Fruit fly (Drosophila melanogaster) whole organism, embryonic: ENCODE data around the gene CG5498.
A peak's percentile ranks its signal among the peaks of the same experiment; 100 is the strongest.

Experiments
- CG13287 ChIP-seq: fragments of 200-800 bp; sonication (Bioruptor generic); IDR thresholded peaks from 2 replicates; pipeline ENCODE4 v1.3.6; 2022; ENCODE audit warnings: missing biosample characterization, missing genetic modification characterization; ENCODE audit not compliant: partially characterized antibody
- CG14050 ChIP-seq: fragments of 200-800 bp; sonication (Bioruptor generic); IDR thresholded peaks from 3 replicates; pipeline ENCODE4 v1.3.6; 2022; ENCODE audit warnings: missing biosample characterization, missing genetic modification characterization
- CG15479 ChIP-seq: fragments of 200-800 bp; sonication (Bioruptor generic); optimal IDR thresholded peaks from 3 replicates; lab custom pipeline; 2019; ENCODE audit warnings: missing biosample characterization, mild to moderate bottlenecking, missing genetic modification characterization, moderate library complexity
- CG16863 ChIP-seq: fragments of 200-800 bp; sonication (Bioruptor generic); optimal IDR thresholded peaks from 3 replicates; lab custom pipeline; 2016; ENCODE audit warnings: missing biosample characterization, missing genetic modification characterization
- CG17568 ChIP-seq: fragments of 200-800 bp; sonication (Bioruptor generic); optimal IDR thresholded peaks from 2 replicates; lab custom pipeline; 2018; ENCODE audit warnings: missing biosample characterization, mild to moderate bottlenecking, missing genetic modification characterization, moderate library complexity
- CG1832 ChIP-seq: fragments of 200-800 bp; sonication (Bioruptor generic); optimal IDR thresholded peaks from 2 replicates; lab custom pipeline; 2017; ENCODE audit warnings: missing biosample characterization, mild to moderate bottlenecking, missing genetic modification characterization, inconsistent platforms
- CG3065 ChIP-seq: fragments of 200-800 bp; sonication (Bioruptor generic); optimal IDR thresholded peaks from 2 replicates; lab custom pipeline; 2016; ENCODE audit warnings: missing biosample characterization, missing genetic modification characterization
- CG32532 ChIP-seq: fragments of 200-800 bp; sonication (Bioruptor generic); IDR thresholded peaks from 2 replicates; pipeline ENCODE4 v1.3.6; 2022; ENCODE audit warnings: missing biosample characterization, missing genetic modification characterization
- CG3281 ChIP-seq: fragments of 200-800 bp; sonication (Bioruptor generic); optimal IDR thresholded peaks from 3 replicates; lab custom pipeline; 2017; ENCODE audit warnings: missing biosample characterization, mild to moderate bottlenecking, missing genetic modification characterization
- CG3847 ChIP-seq: fragments of 200-800 bp; sonication (Bioruptor generic); IDR thresholded peaks from 2 replicates; pipeline ENCODE4 v1.3.6; 2022; ENCODE audit warnings: missing biosample characterization, missing genetic modification characterization
- CG5245 ChIP-seq: fragments of 200-800 bp; sonication (Bioruptor generic); optimal IDR thresholded peaks from 3 replicates; lab custom pipeline; 2016; ENCODE audit warnings: missing biosample characterization, missing genetic modification characterization
- CG7839 ChIP-seq: fragments of 200-800 bp; sonication (Bioruptor generic); optimal IDR thresholded peaks from 3 replicates; lab custom pipeline; 2018; ENCODE audit warnings: missing biosample characterization, mild to moderate bottlenecking, missing genetic modification characterization, moderate library complexity
- Hr78 ChIP-seq, 2 experiments: fragments of 200-800 bp in 1 of 2; fragments of >200 bp in 1 of 2; sonication (Bioruptor generic) in 1 of 2; optimal IDR thresholded peaks; 2 replicates each; lab custom pipeline; 2017 to 2019; ENCODE audit warnings: missing biosample characterization in 2 of 2, missing genetic modification characterization in 2 of 2, mild to moderate bottlenecking in 1 of 2, moderate library complexity in 1 of 2
- Lpt ChIP-seq: fragments of >200 bp; optimal IDR thresholded peaks from 2 replicates; lab custom pipeline; 2018; ENCODE audit warnings: missing biosample characterization, missing genetic modification characterization
- MTF-1 ChIP-seq: fragments of 200-800 bp; sonication (Bioruptor generic); optimal IDR thresholded peaks from 2 replicates; lab custom pipeline; 2018; ENCODE audit warnings: missing biosample characterization, mild to moderate bottlenecking, missing genetic modification characterization, borderline replicate concordance
- Mad ChIP-seq: fragments of 200-800 bp; sonication (Bioruptor generic); optimal IDR thresholded peaks from 2 replicates; lab custom pipeline; 2016; ENCODE audit warnings: missing biosample characterization, missing genetic modification characterization
- Med ChIP-seq: fragments of 200-800 bp; sonication (Bioruptor generic); peaks from one replicate; lab custom pipeline; 2016; ENCODE audit warnings: missing biosample characterization, missing genetic modification characterization, mild to moderate bottlenecking, inconsistent platforms, moderate library complexity
- Nf-YC ChIP-seq: fragments of 200-800 bp; optimal IDR thresholded peaks from 3 replicates; lab custom pipeline; 2019; ENCODE audit warnings: missing biosample characterization, mild to moderate bottlenecking, missing genetic modification characterization, moderate library complexity
- NfI ChIP-seq: fragments of 200-800 bp; sonication (Bioruptor generic); optimal IDR thresholded peaks from 3 replicates; lab custom pipeline; 2018; ENCODE audit warnings: missing biosample characterization, mild to moderate bottlenecking, missing genetic modification characterization, moderate library complexity
- Oaz ChIP-seq: fragments of 200-800 bp; sonication (Bioruptor generic); IDR thresholded peaks from 2 replicates; pipeline ENCODE4 v1.3.6; 2022; ENCODE audit warnings: missing biosample characterization, missing genetic modification characterization
- Sox100B ChIP-seq: fragments of 200-800 bp; sonication (Bioruptor generic); optimal IDR thresholded peaks from 3 replicates; lab custom pipeline; 2018; ENCODE audit warnings: missing biosample characterization, mild to moderate bottlenecking, missing genetic modification characterization
- Ssrp ChIP-seq: fragments of 200-800 bp; sonication (Bioruptor generic); optimal IDR thresholded peaks from 2 replicates; lab custom pipeline; 2018; ENCODE audit warnings: missing biosample characterization, mild to moderate bottlenecking, missing genetic modification characterization, moderate library complexity
- TFAM ChIP-seq: fragments of 200-800 bp; sonication (Bioruptor generic); optimal IDR thresholded peaks from 2 replicates; lab custom pipeline; 2017; ENCODE audit warnings: missing biosample characterization, missing genetic modification characterization, inconsistent platforms
- cas ChIP-seq: fragments of 200-800 bp; sonication (Bioruptor generic); IDR thresholded peaks from 2 replicates; pipeline ENCODE4 v1.3.6; 2022; ENCODE audit warnings: missing biosample characterization, missing genetic modification characterization
- caup ChIP-seq: fragments of 200-800 bp; sonication (Bioruptor generic); optimal IDR thresholded peaks from 3 replicates; lab custom pipeline; 2017; ENCODE audit warnings: missing biosample characterization, mild to moderate bottlenecking, missing genetic modification characterization, moderate library complexity; ENCODE audit not compliant: severe bottlenecking
- cg ChIP-seq: fragments of 200-800 bp; sonication (Bioruptor generic); optimal IDR thresholded peaks from 3 replicates; lab custom pipeline; 2019; ENCODE audit warnings: missing biosample characterization, mild to moderate bottlenecking, missing genetic modification characterization, moderate library complexity
- chinmo ChIP-seq: fragments of 200-800 bp; sonication (Bioruptor generic); IDR thresholded peaks from 4 replicates; pipeline ENCODE4 v1.3.6; 2022; ENCODE audit warnings: missing biosample characterization, missing genetic modification characterization; ENCODE audit not compliant: partially characterized antibody
- corto ChIP-seq: fragments of 200-800 bp; sonication (Bioruptor generic); optimal IDR thresholded peaks from 2 replicates; lab custom pipeline; 2016; ENCODE audit warnings: missing biosample characterization, mild to moderate bottlenecking, missing genetic modification characterization, moderate library complexity
- dimm ChIP-seq: fragments of 200-800 bp; sonication (Bioruptor generic); IDR thresholded peaks from 2 replicates; pipeline ENCODE4 v1.3.6; 2022; ENCODE audit warnings: missing biosample characterization, missing genetic modification characterization
- ewg ChIP-seq: fragments of 200-800 bp; sonication (Bioruptor generic); optimal IDR thresholded peaks from 3 replicates; lab custom pipeline; 2017; ENCODE audit warnings: mild to moderate bottlenecking, missing biosample characterization, missing genetic modification reagents, missing genetic modification characterization
- gce ChIP-seq: fragments of 200-800 bp; sonication (Bioruptor generic); IDR thresholded peaks from 3 replicates; pipeline ENCODE4 v1.3.6; 2022; ENCODE audit warnings: missing biosample characterization, missing genetic modification characterization
- gfzf ChIP-seq: fragments of 200-800 bp; sonication (Bioruptor generic); optimal IDR thresholded peaks from 2 replicates; lab custom pipeline; 2016; ENCODE audit warnings: missing biosample characterization, mild to moderate bottlenecking, missing genetic modification characterization, moderate library complexity
- ken ChIP-seq: fragments of 200-800 bp; sonication (Bioruptor generic); IDR thresholded peaks from 3 replicates; pipeline ENCODE4 v1.3.6; 2022; ENCODE audit warnings: missing biosample characterization, missing genetic modification characterization
- lab ChIP-seq: fragments of 200-800 bp; sonication (Bioruptor generic); optimal IDR thresholded peaks from 3 replicates; lab custom pipeline; 2017; ENCODE audit warnings: missing biosample characterization, missing genetic modification characterization, mild to moderate bottlenecking, moderate library complexity, missing genetic modification reagents
- lola ChIP-seq, 3 experiments: fragments of >200 bp in 2 of 3; fragments of 200-800 bp in 1 of 3; sonication (Bioruptor generic) in 1 of 3; optimal IDR thresholded peaks; 2 replicates each; lab custom pipeline; 2017 to 2019; ENCODE audit warnings: missing biosample characterization in 3 of 3, missing genetic modification characterization in 3 of 3, mild to moderate bottlenecking in 1 of 3, moderate library complexity in 1 of 3
- mirr ChIP-seq: fragments of 200-800 bp; sonication (Bioruptor generic); optimal IDR thresholded peaks from 3 replicates; lab custom pipeline; 2018; ENCODE audit warnings: missing biosample characterization, mild to moderate bottlenecking, missing genetic modification characterization
- org-1 ChIP-seq: fragments of 200-800 bp; sonication (Bioruptor generic); optimal IDR thresholded peaks from 2 replicates; lab custom pipeline; 2017; ENCODE audit warnings: missing biosample characterization, missing genetic modification characterization
- pho ChIP-seq: fragments of 200-800 bp; sonication (Bioruptor generic); optimal IDR thresholded peaks from 2 replicates; lab custom pipeline; 2016; ENCODE audit warnings: missing biosample characterization, missing genetic modification characterization
- psq ChIP-seq: fragments of 200-800 bp; sonication (Bioruptor generic); optimal IDR thresholded peaks from 2 replicates; lab custom pipeline; 2017; ENCODE audit warnings: missing biosample characterization, missing genetic modification characterization
- sens ChIP-seq: fragments of 200-800 bp; sonication (Bioruptor generic); peaks from one replicate; lab custom pipeline; 2016; ENCODE audit warnings: missing biosample characterization, missing genetic modification characterization
- sim ChIP-seq: fragments of 200-800 bp; sonication (Bioruptor generic); IDR thresholded peaks from 2 replicates; pipeline ENCODE4 v1.3.6; 2022; ENCODE audit warnings: missing biosample characterization, missing genetic modification characterization
- sug ChIP-seq: fragments of 200-800 bp; optimal IDR thresholded peaks from 2 replicates; lab custom pipeline; 2019; ENCODE audit warnings: missing biosample characterization, mild to moderate bottlenecking, missing genetic modification characterization, moderate library complexity
- yki ChIP-seq: fragments of >200 bp; optimal IDR thresholded peaks from 3 replicates; lab custom pipeline; 2018

Gene CG5498

dm6 chr3L:20349333-20349924, 34.5 kb downstream of the CG5498 start (continued):
- TF ChIP-seq Hr78 (GFP tag; optimal IDR thresholded peaks at IDR 0.05; lab: Kevin White, UChicago) (no peak), Ssrp (tag; lab: Kevin White, UChicago) (no peak), Lpt (GFP tag; lab: Kevin White, UChicago) (no peak), Mad (no peak), gfzf (GFP tag; lab: Kevin White, UChicago) (no peak), cg (GFP tag; lab: Kevin White, UChicago) (peak; percentile 75), ewg (GFP tag; lab: Kevin White, UChicago) (peak; percentile 51), psq (GFP tag; lab: Kevin White, UChicago) (no peak), TFAM (GFP tag; lab: Kevin White, UChicago) (no peak), CG32532 (GFP tag; lab: Robert Waterston, UW) (peak; percentile 13; the same call in 1 of the 2 replicates), Med (peak; percentile 59), yki (peak; percentile 48), CG1832 (peak; percentile 65), sug (peak; percentile 68), mirr (peak; percentile 16), CG13287 (peak; percentile 56), dimm (no peak), NfI (GFP tag; lab: Kevin White, UChicago) (no peak), CG16863 (GFP tag; lab: Kevin White, UChicago) (no peak), CG3065 (GFP tag; lab: Kevin White, UChicago) (no peak), gce (no peak), Sox100B (GFP tag; lab: Kevin White, UChicago) (no peak), cas (GFP tag; lab: Robert Waterston, UW) (no peak), MTF-1 (GFP tag; lab: Kevin White, UChicago) (no peak), CG3847 (GFP tag; lab: Robert Waterston, UW) (no peak), Oaz (GFP tag; lab: Robert Waterston, UW) (no peak), org-1 (GFP tag; lab: Kevin White, UChicago) (no peak), lab (GFP tag; lab: Kevin White, UChicago) (no peak), lola (GFP tag; optimal IDR thresholded peaks at IDR 0.05; lab: Kevin White, UChicago) (no peak), CG7839 (tag; lab: Kevin White, UChicago) (no peak), corto (no peak), CG14050 (GFP tag; lab: Robert Waterston, UW) (no peak), CG15479 (no peak), CG5245 (no peak), ken (GFP tag; lab: Robert Waterston, UW) (no peak), CG17568 (GFP tag; lab: Kevin White, UChicago) (no peak), pho (GFP tag; lab: Kevin White, UChicago) (no peak), caup (GFP tag; lab: Kevin White, UChicago) (no peak), Nf-YC (tag; lab: Kevin White, UChicago) (peak; percentile 65), chinmo (GFP tag; lab: Robert Waterston, UW) (peak; percentile 68; the same call in 1 of the 4 replicates), sens (GFP tag; lab: Kevin White, UChicago) (peak; percentile 56), sim (GFP tag; lab: Robert Waterston, UW) (no peak), CG3281 (GFP tag; lab: Kevin White, UChicago) (no peak)
